Worm (Caenorhabditis elegans) whole organism, L2 larva: ENCODE measurements around the gene B0554.7.

Experiments used
- F13H6.1 ChIP-seq: sonication (generic microtip); optimal IDR thresholded peaks from 2 replicates; lab custom pipeline; 2016; ENCODE audit warnings: missing genetic modification characterization, missing compliant biosample characterization
- R02D3.7 ChIP-seq: fragments of 150-350 bp; optimal IDR thresholded peaks from 2 replicates; lab custom pipeline; 2014; ENCODE audit warnings: missing biosample characterization, missing genetic modification characterization
- ZK546.5 ChIP-seq: sonication (generic microtip); optimal IDR thresholded peaks from 2 replicates; lab custom pipeline; 2017; ENCODE audit warnings: missing biosample characterization, missing genetic modification characterization
- alr-1 ChIP-seq: fragments of 150-350 bp; optimal IDR thresholded peaks from 2 replicates; lab custom pipeline; 2014; ENCODE audit warnings: missing biosample characterization, missing genetic modification characterization
- ama-1 ChIP-seq: fragments of 150-350 bp; optimal IDR thresholded peaks from 2 replicates; lab custom pipeline; 2018; ENCODE audit warnings: inconsistent platforms
- blmp-1 ChIP-seq: sonication (generic microtip); optimal IDR thresholded peaks from 2 replicates; lab custom pipeline; 2017; ENCODE audit warnings: missing genetic modification characterization, mild to moderate bottlenecking, missing compliant biosample characterization, antibody characterized with exemption, moderate library complexity; ENCODE audit not compliant: insufficient read depth
- ceh-16 ChIP-seq: fragments of 150-350 bp; optimal IDR thresholded peaks from 2 replicates; lab custom pipeline; 2014; ENCODE audit warnings: missing biosample characterization, missing genetic modification characterization
- ceh-82 ChIP-seq: fragments of 150-350 bp; optimal IDR thresholded peaks from 2 replicates; lab custom pipeline; 2014; ENCODE audit warnings: missing biosample characterization, missing genetic modification characterization
- crh-2 ChIP-seq: sonication (generic microtip); optimal IDR thresholded peaks from 2 replicates; lab custom pipeline; 2017; ENCODE audit warnings: missing biosample characterization, missing genetic modification characterization
- dmd-4 ChIP-seq: sonication (generic microtip); optimal IDR thresholded peaks from 2 replicates; lab custom pipeline; 2017; ENCODE audit warnings: missing biosample characterization, missing genetic modification characterization
- elt-3 ChIP-seq: sonication (generic microtip); optimal IDR thresholded peaks from 2 replicates; lab custom pipeline; 2017; ENCODE audit warnings: missing biosample characterization, missing genetic modification characterization
- fos-1 ChIP-seq: fragments of 150-350 bp; optimal IDR thresholded peaks from 2 replicates; lab custom pipeline; 2014; ENCODE audit warnings: missing biosample characterization, missing genetic modification characterization
- gmeb-1 ChIP-seq: fragments of 150-350 bp; optimal IDR thresholded peaks from 2 replicates; lab custom pipeline; 2014; ENCODE audit warnings: missing biosample characterization, missing genetic modification characterization
- lin-11 ChIP-seq: fragments of 150-350 bp; sonication (generic microtip); optimal IDR thresholded peaks from 2 replicates; lab custom pipeline; 2014; ENCODE audit warnings: missing biosample characterization, missing genetic modification characterization, inconsistent platforms, mixed read lengths
- lin-13 ChIP-seq: fragments of 150-350 bp; optimal IDR thresholded peaks from 2 replicates; lab custom pipeline; 2014; ENCODE audit warnings: missing biosample characterization, missing genetic modification reagents, missing genetic modification characterization
- lsy-2 ChIP-seq, 2 experiments: fragments of 150-350 bp in 1 of 2; sonication (generic microtip) in 1 of 2; optimal IDR thresholded peaks; 2 replicates each; lab custom pipeline; 2014 to 2017; ENCODE audit warnings: missing biosample characterization in 2 of 2, missing genetic modification characterization in 2 of 2
- mab-5 ChIP-seq: fragments of 150-350 bp; optimal IDR thresholded peaks from 2 replicates; lab custom pipeline; 2014; ENCODE audit warnings: missing biosample characterization, missing genetic modification characterization
- mbf-1 ChIP-seq: sonication (generic microtip); optimal IDR thresholded peaks from 2 replicates; lab custom pipeline; 2017; ENCODE audit warnings: missing biosample characterization, missing genetic modification characterization
- mdl-1 ChIP-seq, 2 experiments: fragments of 150-350 bp in 1 of 2; sonication (generic microtip) in 1 of 2; optimal IDR thresholded peaks; 2 replicates each; lab custom pipeline; 2017; ENCODE audit warnings: missing biosample characterization in 2 of 2, missing genetic modification characterization in 2 of 2
- nhr-10 ChIP-seq: sonication (generic microtip); optimal IDR thresholded peaks from 2 replicates; lab custom pipeline; 2017; ENCODE audit warnings: missing biosample characterization, missing genetic modification characterization
- nhr-11 ChIP-seq: fragments of 150-350 bp; optimal IDR thresholded peaks from 2 replicates; lab custom pipeline; 2014; ENCODE audit warnings: missing biosample characterization, missing genetic modification characterization
- nhr-12 ChIP-seq: fragments of 150-350 bp; optimal IDR thresholded peaks from 2 replicates; lab custom pipeline; 2014; ENCODE audit warnings: missing biosample characterization, missing genetic modification characterization
- nhr-129 ChIP-seq: fragments of 150-350 bp; optimal IDR thresholded peaks from 2 replicates; lab custom pipeline; 2014; ENCODE audit warnings: missing biosample characterization, missing genetic modification characterization
- nhr-21 ChIP-seq: fragments of 150-350 bp; optimal IDR thresholded peaks from 2 replicates; lab custom pipeline; 2014; ENCODE audit warnings: missing biosample characterization, missing genetic modification characterization
- nhr-23 ChIP-seq: fragments of 150-350 bp; optimal IDR thresholded peaks from 2 replicates; lab custom pipeline; 2014; ENCODE audit warnings: missing biosample characterization, missing genetic modification reagents, missing genetic modification characterization
- nhr-237 ChIP-seq: fragments of 150-350 bp; optimal IDR thresholded peaks from 2 replicates; lab custom pipeline; 2014; ENCODE audit warnings: missing biosample characterization, missing genetic modification characterization
- nhr-25 ChIP-seq: fragments of 150-350 bp; sonication (generic microtip); optimal IDR thresholded peaks from 3 replicates; lab custom pipeline; 2014; ENCODE audit warnings: missing biosample characterization, missing genetic modification characterization
- nhr-6 ChIP-seq: fragments of 150-350 bp; optimal IDR thresholded peaks from 2 replicates; lab custom pipeline; 2014; ENCODE audit warnings: missing biosample characterization, missing genetic modification characterization
- peb-1 ChIP-seq: fragments of 150-350 bp; optimal IDR thresholded peaks from 2 replicates; lab custom pipeline; 2014; ENCODE audit warnings: missing biosample characterization, missing genetic modification characterization
- sem-4 ChIP-seq: fragments of 150-350 bp; optimal IDR thresholded peaks from 2 replicates; lab custom pipeline; 2014; ENCODE audit warnings: missing biosample characterization, missing genetic modification reagents, missing genetic modification characterization
- skn-1 ChIP-seq: sonication (generic microtip); optimal IDR thresholded peaks from 2 replicates; lab custom pipeline; 2017; ENCODE audit warnings: missing biosample characterization, missing genetic modification characterization
- sma-9 ChIP-seq, 2 experiments: fragments of 150-350 bp in 1 of 2; sonication (generic microtip) in 1 of 2; optimal IDR thresholded peaks; 2 replicates each; lab custom pipeline; 2014 to 2016; ENCODE audit warnings: missing genetic modification characterization in 2 of 2, mild to moderate bottlenecking in 1 of 2, missing biosample characterization in 1 of 2, missing compliant biosample characterization in 1 of 2, missing genetic modification reagents in 1 of 2, moderate library complexity in 1 of 2
- unc-55 ChIP-seq: fragments of 150-350 bp; sonication (generic microtip); optimal IDR thresholded peaks from 3 replicates; lab custom pipeline; 2014; ENCODE audit warnings: missing biosample characterization, missing genetic modification reagents, missing genetic modification characterization
- unc-62 ChIP-seq: fragments of 150-350 bp; optimal IDR thresholded peaks from 2 replicates; lab custom pipeline; 2014; ENCODE audit warnings: missing biosample characterization, missing genetic modification reagents, missing genetic modification characterization
- ztf-1 ChIP-seq: fragments of 200-800 bp; sonication (Bioruptor generic); conservative IDR thresholded peaks from 2 replicates; pipeline ENCODE4 v1.3.6; 2022; ENCODE audit warnings: missing genetic modification characterization, missing compliant biosample characterization
- ztf-11 ChIP-seq: sonication (generic microtip); optimal IDR thresholded peaks from 2 replicates; lab custom pipeline; 2017; ENCODE audit warnings: missing biosample characterization, missing genetic modification characterization

Gene B0554.7

DNA sequence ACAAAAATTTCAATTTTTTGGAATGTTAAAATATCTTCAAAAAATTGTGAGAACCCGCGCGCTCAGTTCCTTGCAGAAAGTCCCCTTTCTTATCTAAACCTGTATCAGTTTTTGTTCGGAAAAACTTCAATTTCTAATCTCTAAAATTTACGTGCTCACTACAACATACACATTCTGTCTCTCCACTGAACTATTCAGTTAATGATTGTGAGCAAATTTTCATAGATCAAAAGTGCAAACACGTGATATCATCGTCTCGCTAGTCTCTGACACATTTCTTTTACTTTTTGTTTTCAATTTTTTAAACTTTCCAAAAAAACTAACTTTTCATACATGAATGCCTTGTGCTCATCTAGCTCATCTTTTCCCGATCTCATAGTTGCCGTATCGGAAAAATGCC lies 18.6 kb upstream of the B0554.7 start, which contains the start of gene nhr-203:
Gene nhr-203, plus strand, starts transcription at position 332 of the 400 bp plus-strand sequence.
- TF ChIP-seq unc-55 (GFP tag; lab: Kevin White, UChicago) (no peak), nhr-23 (tag; lab: Kevin White, UChicago) (no peak), mab-5 (tag; lab: Kevin White, UChicago) (no peak), dmd-4 (tag; lab: Kevin White, UChicago) (no peak), mdl-1 (tag; optimal IDR thresholded peaks at IDR 0.05; lab: Kevin White, UChicago) (no peak), nhr-11 (tag; lab: Kevin White, UChicago) (no peak), F13H6.1 (tag; lab: Kevin White, UChicago) (peak; percentile 1), nhr-6 (no peak), sma-9 (GFP tag; optimal IDR thresholded peaks at IDR 0.05; lab: Kevin White, UChicago) (peak; percentile 80), sma-9 (tag; optimal IDR thresholded peaks at IDR 0.05; lab: Kevin White, UChicago) (no peak), sem-4 (tag; lab: Kevin White, UChicago) (no peak), lin-11 (tag; lab: Kevin White, UChicago) (no peak), ceh-82 (tag; lab: Kevin White, UChicago) (no peak), nhr-21 (tag; lab: Kevin White, UChicago) (no peak), fos-1 (tag; lab: Kevin White, UChicago) (peak; percentile 75), nhr-129 (tag; lab: Kevin White, UChicago) (no peak), ceh-16 (no peak), skn-1 (tag; lab: Kevin White, UChicago) (peak; percentile 52), gmeb-1 (peak; percentile 37), ztf-11 (tag; lab: Kevin White, UChicago) (no peak), ZK546.5 (tag; lab: Kevin White, UChicago) (no peak), ama-1 (no peak), nhr-10 (tag; lab: Kevin White, UChicago) (no peak), unc-62 (GFP tag; lab: Kevin White, UChicago) (no peak), mbf-1 (tag; lab: Kevin White, UChicago) (no peak), elt-3 (tag; lab: Kevin White, UChicago) (no peak), lsy-2 (tag; optimal IDR thresholded peaks at IDR 0.05; lab: Kevin White, UChicago) (no peak), ztf-1 (GFP tag; lab: Robert Waterston, UW) (no peak), crh-2 (tag; lab: Kevin White, UChicago) (peak; percentile 45), blmp-1 (tag; lab: Kevin White, UChicago) (no peak), nhr-25 (tag; lab: Kevin White, UChicago) (no peak), peb-1 (tag; lab: Kevin White, UChicago) (no peak), alr-1 (tag; lab: Kevin White, UChicago) (no peak)

DNA sequence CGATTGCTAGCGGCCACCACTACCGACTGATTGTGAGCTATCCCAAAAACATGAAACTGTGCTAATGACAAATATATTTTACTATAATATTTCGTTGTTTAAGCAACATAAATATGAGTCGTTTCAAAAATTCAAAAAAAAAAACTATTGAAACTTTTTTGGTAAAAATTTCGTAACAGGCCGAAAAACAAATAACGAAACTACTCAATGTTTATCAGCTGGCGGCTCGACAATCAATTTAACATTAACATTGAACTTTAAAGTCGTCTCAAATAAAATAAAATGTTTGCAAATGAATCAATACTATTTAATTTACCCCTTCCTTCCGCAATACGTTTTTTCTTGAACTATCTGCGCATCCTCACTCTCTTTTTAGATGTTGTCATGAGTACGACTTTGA lies 17.0 kb upstream of the B0554.7 start:
- no peak for TF ChIP-seq gmeb-1
- no peak for TF ChIP-seq crh-2 (tag; lab: Kevin White, UChicago)
- no peak for TF ChIP-seq mbf-1 (tag; lab: Kevin White, UChicago)
- TF ChIP-seq ama-1, result no peak
- no peak for TF ChIP-seq ztf-11 (tag; lab: Kevin White, UChicago)
- no peak for TF ChIP-seq F13H6.1 (tag; lab: Kevin White, UChicago)
- no peak for TF ChIP-seq nhr-11 (tag; lab: Kevin White, UChicago)
- TF ChIP-seq nhr-12, result no peak
- no peak for TF ChIP-seq nhr-21 (tag; lab: Kevin White, UChicago)
- no peak for TF ChIP-seq elt-3 (tag; lab: Kevin White, UChicago)
- no peak for TF ChIP-seq nhr-10 (tag; lab: Kevin White, UChicago)

DNA sequence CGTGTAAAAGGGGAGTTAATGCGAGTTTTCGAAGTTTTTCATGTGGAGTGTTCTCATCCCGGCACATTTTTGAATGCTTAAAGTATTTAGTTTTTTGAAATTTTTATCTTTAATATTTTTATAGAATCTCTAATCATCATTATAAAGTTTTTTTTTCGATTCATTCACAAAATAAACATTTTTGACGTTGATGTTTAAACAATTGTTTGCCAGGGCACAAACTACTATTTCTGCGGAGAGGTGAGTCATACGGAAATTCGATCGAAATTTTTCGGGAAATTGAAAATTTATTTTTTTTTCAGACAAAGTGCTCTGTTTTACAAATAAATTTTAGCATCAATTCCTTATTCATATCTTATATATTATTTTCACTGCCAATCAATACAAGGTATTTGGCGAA lies 12.7 kb upstream of the B0554.7 start, which contains the start of gene nhr-98:
Gene nhr-98, plus strand, starts transcription at position 301 of the 400 bp plus-strand sequence.
- no peak for TF ChIP-seq lin-13 (GFP tag; lab: Kevin White, UChicago)
- no peak for TF ChIP-seq gmeb-1

DNA sequence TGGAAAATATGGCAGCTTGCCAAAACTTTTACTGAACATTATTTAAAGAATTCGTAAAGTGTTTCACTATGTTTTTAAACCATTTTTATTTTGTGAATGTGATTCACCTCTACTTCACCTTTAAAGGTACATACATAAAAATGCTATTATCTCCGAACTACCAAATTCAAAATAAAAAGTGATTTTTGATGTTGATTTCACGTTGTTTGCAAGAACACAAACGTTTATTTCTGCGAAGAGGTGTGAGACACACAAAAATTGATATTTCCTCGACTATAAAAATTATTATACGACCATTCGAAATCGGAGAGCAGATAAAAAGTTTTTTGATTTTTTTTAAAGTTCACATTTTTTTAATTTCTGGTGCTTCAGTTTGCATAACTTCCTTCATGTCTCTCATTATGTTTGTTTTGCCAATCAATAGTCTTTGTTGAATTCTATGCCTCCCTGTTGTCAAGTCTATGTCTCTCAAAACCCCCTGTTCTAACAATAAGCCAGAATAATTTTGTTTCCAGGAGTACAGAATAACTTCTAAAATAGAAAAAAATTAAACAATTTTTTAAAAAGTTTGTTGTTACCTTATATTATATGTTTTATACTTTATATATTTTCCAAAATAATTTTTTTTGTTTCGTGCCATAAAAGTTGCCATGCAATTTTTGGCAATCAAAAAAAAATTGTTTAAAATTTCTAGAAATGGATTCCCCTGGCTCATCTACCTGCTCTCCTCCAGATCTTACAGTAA lies 10.1 kb upstream of the B0554.7 start, which contains the start of gene nhr-123:
Gene nhr-123, plus strand, starts transcription at position 695 of the 745 bp plus-strand sequence.
- TF ChIP-seq R02D3.7 (tag; lab: Kevin White, UChicago), result no peak
- TF ChIP-seq sma-9 (GFP tag; optimal IDR thresholded peaks at IDR 0.05; lab: Kevin White, UChicago), result no peak
- no peak for TF ChIP-seq sma-9 (tag; optimal IDR thresholded peaks at IDR 0.05; lab: Kevin White, UChicago)
- no peak for TF ChIP-seq ztf-11 (tag; lab: Kevin White, UChicago)
- TF ChIP-seq peb-1 (tag; lab: Kevin White, UChicago), result no peak
- peak; percentile 41 for TF ChIP-seq fos-1 (tag; lab: Kevin White, UChicago)
- no peak for TF ChIP-seq dmd-4 (tag; lab: Kevin White, UChicago)
- TF ChIP-seq ztf-1 (GFP tag; lab: Robert Waterston, UW), result no peak
- no peak for TF ChIP-seq nhr-237 (tag; lab: Kevin White, UChicago)
